Worm (Caenorhabditis elegans) whole organism, dauer: ENCODE measurements around the gene hst-3.2.

Experiments used
- unc-62 ChIP-seq: sonication (generic microtip); optimal IDR thresholded peaks from 2 replicates; lab custom pipeline; 2017; ENCODE audit warnings: missing biosample characterization, missing genetic modification reagents, missing genetic modification characterization

The hst-3.2 gene

ce11 chrX:2940572-2940971, 16.8 kb upstream of the hst-3.2 start, which contains the start of gene pfk-1.1:
pfk-1.1 (plus strand) TSS chrX:2940872.
- TF ChIP-seq unc-62: no peak

ce11 chrX:2939526-2939925, 15.7 kb upstream of the hst-3.2 start:
- TF ChIP-seq unc-62: no peak

ce11 chrX:2939085-2939484, 15.3 kb upstream of the hst-3.2 start:
- no peak for TF ChIP-seq unc-62

- TF ChIP-seq unc-62: no peak
Measured at ce11 chrX:2933061-2933460, 9.3 kb upstream of the hst-3.2 start, which contains the start of gene fard-1. fard-1 (plus strand) TSS chrX:2933361.

ce11 chrX:2931852-2932251, 8.1 kb upstream of the hst-3.2 start:
- no peak for TF ChIP-seq unc-62

- no peak for TF ChIP-seq unc-62
Measured at ce11 chrX:2928089-2928488, 4.3 kb upstream of the hst-3.2 start.

ce11 chrX:2927576-2927975, 3.8 kb upstream of the hst-3.2 start:
- TF ChIP-seq unc-62: no peak

ce11 chrX:2925950-2926349, 2.2 kb upstream of the hst-3.2 start:
- no peak for TF ChIP-seq unc-62

- TF ChIP-seq unc-62: no peak
Measured at ce11 chrX:2924438-2924837, 650 bp upstream of the hst-3.2 start.

- TF ChIP-seq unc-62: no peak
Measured at ce11 chrX:2922602-2923203, 1.1 kb downstream of the hst-3.2 start.

ce11 chrX:2921737-2922136, 2.1 kb downstream of the hst-3.2 start:
- TF ChIP-seq unc-62: no peak

ce11 chrX:2920456-2920855, 3.3 kb downstream of the hst-3.2 start:
- no peak for TF ChIP-seq unc-62

ce11 chrX:2919488-2919887, 4.3 kb downstream of the hst-3.2 start:
- no peak for TF ChIP-seq unc-62

- no peak for TF ChIP-seq unc-62
Measured at ce11 chrX:2912689-2913088, 11.1 kb downstream of the hst-3.2 start.

- no peak for TF ChIP-seq unc-62
Measured at ce11 chrX:2909227-2909626, 14.6 kb downstream of the hst-3.2 start, which contains the start of gene nmy-1. nmy-1 (plus strand) TSS chrX:2909527.

ce11 chrX:2907296-2907873, 16.4 kb downstream of the hst-3.2 start:
- TF ChIP-seq unc-62: no peak

- no peak for TF ChIP-seq unc-62
Measured at ce11 chrX:2906062-2906732, 17.6 kb downstream of the hst-3.2 start.
